Worm (Caenorhabditis elegans): ENCODE results near the gene srbc-31.

DNA sequence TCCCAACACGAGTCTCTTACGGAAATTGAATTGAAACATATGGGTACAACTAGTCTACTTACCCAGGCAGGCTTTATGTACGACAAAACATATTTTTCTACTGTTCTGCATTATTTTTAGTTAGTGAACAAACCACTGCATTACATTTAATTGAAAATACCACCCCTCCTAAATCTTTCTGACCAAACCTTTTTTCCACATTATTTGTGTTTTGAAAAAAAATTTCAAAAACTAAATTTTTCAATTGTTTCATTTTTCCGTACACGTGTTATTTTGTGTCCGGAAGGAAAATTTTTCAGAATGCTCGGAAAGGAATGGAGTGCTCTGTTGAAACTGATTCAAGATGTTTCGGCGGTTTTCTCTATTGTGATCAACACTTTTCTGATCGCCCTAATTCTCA, 35.0 kb upstream of the srbc-31 start, which contains the start of gene str-226:
- TF ChIP-seq nhr-11 (tag; optimal IDR thresholded peaks at IDR 0.05) = no peak
- no peak for TF ChIP-seq nfya-1 (tag; optimal IDR thresholded peaks at IDR 0.05)
- TF ChIP-seq ceh-18 (tag; optimal IDR thresholded peaks at IDR 0.05) = no peak
- TF ChIP-seq pax-1 (tag; optimal IDR thresholded peaks at IDR 0.05) = no peak
- TF ChIP-seq K02D7.2 (tag; optimal IDR thresholded peaks at IDR 0.05) = no peak
- TF ChIP-seq lin-11 (tag; optimal IDR thresholded peaks at IDR 0.05) = no peak
- no peak for TF ChIP-seq tbx-7 (tag; optimal IDR thresholded peaks at IDR 0.05)
- no peak for TF ChIP-seq hlh-13 (GFP tag; optimal IDR thresholded peaks at IDR 0.05)
- no peak for TF ChIP-seq ama-1 (optimal IDR thresholded peaks at IDR 0.05)
- TF ChIP-seq pag-3 (tag; optimal IDR thresholded peaks at IDR 0.05; ENCODE audit: borderline replicate concordance) = no peak
- TF ChIP-seq unc-86 (tag; optimal IDR thresholded peaks at IDR 0.05) = no peak
- TF ChIP-seq F13H6.1 (tag; optimal IDR thresholded peaks at IDR 0.05) = no peak
